Worm (Caenorhabditis elegans): ENCODE measurements around the gene ZC449.4.

DNA sequence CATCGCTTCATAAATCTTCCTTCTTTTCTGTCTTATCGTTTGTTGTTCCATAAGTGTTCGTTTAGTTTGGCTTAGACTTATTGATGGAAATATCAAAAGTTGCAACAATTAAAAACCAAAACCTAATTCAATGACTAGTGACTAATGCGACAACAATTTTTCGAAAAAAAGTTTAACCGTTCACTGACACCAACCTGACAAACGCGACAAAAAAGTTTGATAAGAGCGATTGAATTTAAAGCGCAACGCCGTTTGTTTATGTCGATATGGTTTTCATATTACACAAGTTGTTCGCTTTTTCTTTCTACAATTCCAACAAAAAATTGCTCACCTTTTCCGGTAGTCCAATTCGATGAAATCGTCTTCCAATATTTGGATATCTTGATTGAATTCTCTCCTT, 54.7 kb downstream of the ZC449.4 start:
- TF ChIP-seq dpff-1 (tag; optimal IDR thresholded peaks at IDR 0.05) (no peak), lin-35 (GFP tag; optimal IDR thresholded peaks at IDR 0.05) (no peak), him-1 (tag; optimal IDR thresholded peaks at IDR 0.05) (no peak), ama-1 (optimal IDR thresholded peaks at IDR 0.05) (no peak), ama-1 (GFP tag; optimal IDR thresholded peaks at IDR 0.05) (no peak)
